Fruit fly (Drosophila melanogaster) whole organism, adult: Measurements from ENCODE around the gene CG14644.

Experiments
- CG11617 ChIP-seq: fragments of 200-800 bp; sonication (Bioruptor generic); optimal IDR thresholded peaks from 2 replicates; lab custom pipeline; 2017; ENCODE audit warnings: mild to moderate bottlenecking, missing biosample characterization, missing genetic modification reagents, missing genetic modification characterization
- CG1620 ChIP-seq: fragments of 200-800 bp; sonication (Bioruptor generic); optimal IDR thresholded peaks from 2 replicates; lab custom pipeline; 2016; ENCODE audit warnings: missing biosample characterization, missing genetic modification characterization
- CG33017 ChIP-seq: fragments of 200-800 bp; sonication (Bioruptor generic); optimal IDR thresholded peaks from 2 replicates; lab custom pipeline; 2018; ENCODE audit warnings: missing biosample characterization, mild to moderate bottlenecking, missing genetic modification characterization, moderate library complexity
- CG5204 ChIP-seq: fragments of 200-800 bp; sonication (Bioruptor generic); optimal IDR thresholded peaks from 2 replicates; lab custom pipeline; 2016; ENCODE audit warnings: missing biosample characterization, missing genetic modification characterization
- CG7045 ChIP-seq: fragments of 200-800 bp; sonication (Bioruptor generic); optimal IDR thresholded peaks from 2 replicates; lab custom pipeline; 2017; ENCODE audit warnings: missing biosample characterization, mild to moderate bottlenecking, missing genetic modification characterization
- Hr96 ChIP-seq: fragments of 200-800 bp; sonication (Bioruptor generic); optimal IDR thresholded peaks from 2 replicates; lab custom pipeline; 2016; ENCODE audit warnings: missing biosample characterization, missing genetic modification characterization
- Mnt ChIP-seq: fragments of 200-800 bp; sonication (Bioruptor generic); optimal IDR thresholded peaks from 2 replicates; lab custom pipeline; 2016; ENCODE audit warnings: missing biosample characterization, mild to moderate bottlenecking, missing genetic modification characterization
- cic ChIP-seq: fragments of 200-800 bp; sonication (Bioruptor generic); optimal IDR thresholded peaks from 2 replicates; lab custom pipeline; 2017; ENCODE audit warnings: missing biosample characterization, mild to moderate bottlenecking, missing genetic modification characterization, moderate library complexity
- kay ChIP-seq: fragments of 200-800 bp; sonication (Bioruptor generic); peaks from one replicate; lab custom pipeline; 2016; ENCODE audit warnings: missing biosample characterization, missing genetic modification characterization, borderline replicate concordance
- toe ChIP-seq: fragments of 200-800 bp; sonication (Bioruptor generic); optimal IDR thresholded peaks from 2 replicates; lab custom pipeline; 2016; ENCODE audit warnings: missing biosample characterization, missing genetic modification characterization

dm6 chr3R:4220030-4220429 is 32.8 kb downstream of the CG14644 start, which contains the start of gene CG31516:
- TF ChIP-seq CG5204 (GFP tag; lab: Kevin White, UChicago) (no peak), toe (GFP tag; lab: Kevin White, UChicago) (no peak), Hr96 (GFP tag; lab: Kevin White, UChicago) (no peak), CG7045 (GFP tag; lab: Kevin White, UChicago) (no peak), CG33017 (tag; lab: Kevin White, UChicago) (no peak), cic (GFP tag; lab: Kevin White, UChicago) (no peak), Mnt (GFP tag; lab: Kevin White, UChicago) (no peak), CG11617 (GFP tag; lab: Kevin White, UChicago) (no peak), CG1620 (GFP tag; lab: Kevin White, UChicago) (no peak), kay (GFP tag; lab: Kevin White, UChicago) (no peak)
